Worm (Caenorhabditis elegans) whole organism, late embryonic: ENCODE measurements around the gene C01G10.4.

Source experiments
- C08G9.2 ChIP-seq: sonication (generic microtip); optimal IDR thresholded peaks from 2 replicates; lab custom pipeline; 2016; ENCODE audit warnings: mild to moderate bottlenecking, missing genetic modification characterization, moderate library complexity, missing compliant biosample characterization
- C38D4.7 ChIP-seq: fragments of 200-800 bp; sonication (Bioruptor generic); optimal IDR thresholded peaks from 2 replicates; lab custom pipeline; 2018; ENCODE audit warnings: mild to moderate bottlenecking, missing genetic modification characterization, moderate library complexity, missing compliant biosample characterization
- F13H6.1 ChIP-seq: sonication (generic microtip); optimal IDR thresholded peaks from 2 replicates; lab custom pipeline; 2016; ENCODE audit warnings: missing genetic modification characterization, missing compliant biosample characterization
- T23F11.4 ChIP-seq: fragments of 200-800 bp; sonication (Bioruptor generic); optimal IDR thresholded peaks from 2 replicates; lab custom pipeline; 2018; ENCODE audit warnings: mild to moderate bottlenecking, missing genetic modification characterization, missing compliant biosample characterization
- Y22D7AL.16 ChIP-seq: sonication (generic microtip); optimal IDR thresholded peaks from 2 replicates; lab custom pipeline; 2016; ENCODE audit warnings: missing genetic modification characterization, missing compliant biosample characterization
- ahr-1 ChIP-seq: sonication (generic microtip); optimal IDR thresholded peaks from 2 replicates; lab custom pipeline; 2016; ENCODE audit warnings: missing genetic modification characterization, missing compliant biosample characterization
- ceh-14 ChIP-seq: sonication (generic microtip); optimal IDR thresholded peaks from 2 replicates; lab custom pipeline; 2016; ENCODE audit warnings: missing genotype, missing genetic modification characterization, missing compliant biosample characterization
- ceh-18 ChIP-seq: sonication (generic microtip); optimal IDR thresholded peaks from 2 replicates; lab custom pipeline; 2016; ENCODE audit warnings: missing genetic modification characterization, missing compliant biosample characterization
- ceh-19 ChIP-seq: fragments of 200-800 bp; sonication (Bioruptor generic); optimal IDR thresholded peaks from 2 replicates; lab custom pipeline; 2018; ENCODE audit warnings: mild to moderate bottlenecking, missing genetic modification characterization, missing compliant biosample characterization
- ceh-2 ChIP-seq: sonication (generic microtip); optimal IDR thresholded peaks from 2 replicates; lab custom pipeline; 2016; ENCODE audit warnings: missing genotype, missing genetic modification characterization, missing compliant biosample characterization
- ceh-24 ChIP-seq: sonication (generic microtip); optimal IDR thresholded peaks from 2 replicates; lab custom pipeline; 2016; ENCODE audit warnings: mild to moderate bottlenecking, missing genetic modification characterization, missing compliant biosample characterization
- ceh-30 ChIP-seq: fragments of 150-350 bp; optimal IDR thresholded peaks from 2 replicates; lab custom pipeline; 2014; ENCODE audit warnings: missing biosample characterization, missing genetic modification characterization
- ceh-31 ChIP-seq: sonication (generic microtip); optimal IDR thresholded peaks from 2 replicates; lab custom pipeline; 2016; ENCODE audit warnings: missing genetic modification characterization, missing compliant biosample characterization
- ceh-34 ChIP-seq: sonication (generic microtip); optimal IDR thresholded peaks from 2 replicates; lab custom pipeline; 2016; ENCODE audit warnings: mild to moderate bottlenecking, missing genetic modification characterization, missing compliant biosample characterization
- ceh-45 ChIP-seq: fragments of 200-800 bp; sonication (Bioruptor generic); IDR thresholded peaks from 2 replicates; pipeline ENCODE4 v1.3.6; 2022; ENCODE audit warnings: missing genetic modification reagents, missing genetic modification characterization, missing compliant biosample characterization
- ceh-48 ChIP-seq: sonication (generic microtip); optimal IDR thresholded peaks from 2 replicates; lab custom pipeline; 2016; ENCODE audit warnings: missing genetic modification characterization, inconsistent platforms, missing compliant biosample characterization
- ceh-6 ChIP-seq: fragments of 200-800 bp; sonication (Bioruptor generic); optimal IDR thresholded peaks from 2 replicates; lab custom pipeline; 2018; ENCODE audit warnings: mild to moderate bottlenecking, missing genetic modification characterization, missing compliant biosample characterization
- dve-1 ChIP-seq: sonication (generic microtip); optimal IDR thresholded peaks from 2 replicates; lab custom pipeline; 2017; ENCODE audit warnings: antibody characterized with exemption, mild to moderate bottlenecking, missing genetic modification characterization, missing compliant biosample characterization
- fax-1 ChIP-seq: sonication (generic microtip); optimal IDR thresholded peaks from 2 replicates; lab custom pipeline; 2016; ENCODE audit warnings: missing genotype, missing genetic modification characterization, missing compliant biosample characterization
- fkh-6 ChIP-seq: sonication (generic microtip); optimal IDR thresholded peaks from 2 replicates; lab custom pipeline; 2016; ENCODE audit warnings: missing genetic modification characterization, missing compliant biosample characterization
- hlh-13 ChIP-seq: fragments of 200-800 bp; sonication (Bioruptor generic); optimal IDR thresholded peaks from 2 replicates; lab custom pipeline; 2018; ENCODE audit warnings: mild to moderate bottlenecking, missing genetic modification characterization, missing compliant biosample characterization
- hlh-30 ChIP-seq: sonication (generic microtip); optimal IDR thresholded peaks from 2 replicates; lab custom pipeline; 2017; ENCODE audit warnings: antibody characterized with exemption, missing genetic modification characterization, missing compliant biosample characterization; ENCODE audit not compliant: insufficient read depth
- hlh-6 ChIP-seq: sonication (generic microtip); optimal IDR thresholded peaks from 2 replicates; lab custom pipeline; 2016; ENCODE audit warnings: missing genotype, missing genetic modification characterization, missing compliant biosample characterization
- hlh-8 ChIP-seq: sonication (generic microtip); optimal IDR thresholded peaks from 2 replicates; lab custom pipeline; 2016; ENCODE audit warnings: missing genotype, missing genetic modification characterization, missing compliant biosample characterization
- lin-11 ChIP-seq: fragments of 200-800 bp; sonication (Bioruptor generic); optimal IDR thresholded peaks from 2 replicates; lab custom pipeline; 2018; ENCODE audit warnings: mild to moderate bottlenecking, missing genetic modification characterization, missing compliant biosample characterization
- mec-3 ChIP-seq: sonication (generic microtip); optimal IDR thresholded peaks from 2 replicates; lab custom pipeline; 2016; ENCODE audit warnings: borderline replicate concordance, missing genetic modification characterization, missing compliant biosample characterization
- nfya-1 ChIP-seq: sonication (generic microtip); optimal IDR thresholded peaks from 2 replicates; lab custom pipeline; 2017; ENCODE audit warnings: missing genetic modification characterization, mild to moderate bottlenecking, missing compliant biosample characterization, antibody characterized with exemption, moderate library complexity
- nhr-11 ChIP-seq: fragments of 150-350 bp; optimal IDR thresholded peaks from 2 replicates; lab custom pipeline; 2014; ENCODE audit warnings: missing biosample characterization, missing genetic modification characterization
- nhr-232 ChIP-seq: sonication (generic microtip); optimal IDR thresholded peaks from 2 replicates; lab custom pipeline; 2016; ENCODE audit warnings: missing genetic modification characterization, missing compliant biosample characterization
- odd-2 ChIP-seq: sonication (generic microtip); optimal IDR thresholded peaks from 2 replicates; lab custom pipeline; 2017; ENCODE audit warnings: antibody characterized with exemption, mild to moderate bottlenecking, missing genetic modification characterization, missing compliant biosample characterization
- pax-1 ChIP-seq: fragments of 150-350 bp; optimal IDR thresholded peaks from 2 replicates; lab custom pipeline; 2014; ENCODE audit warnings: missing biosample characterization, missing genetic modification characterization
- pha-2 ChIP-seq: sonication (generic microtip); optimal IDR thresholded peaks from 2 replicates; lab custom pipeline; 2017; ENCODE audit warnings: mild to moderate bottlenecking, missing genetic modification characterization, missing compliant biosample characterization
- pha-4 ChIP-seq: fragments of 150-350 bp; optimal IDR thresholded peaks from 2 replicates; lab custom pipeline; 2018; ENCODE audit warnings: missing biosample characterization, missing genetic modification reagents, missing genetic modification characterization
- pros-1 ChIP-seq: fragments of 150-350 bp; optimal IDR thresholded peaks from 2 replicates; lab custom pipeline; 2014; ENCODE audit warnings: missing biosample characterization, missing genetic modification reagents, missing genetic modification characterization
- ref-2 ChIP-seq: sonication (generic microtip); optimal IDR thresholded peaks from 2 replicates; lab custom pipeline; 2016; ENCODE audit warnings: missing genetic modification characterization, missing compliant biosample characterization
- rnt-1 ChIP-seq: sonication (generic microtip); optimal IDR thresholded peaks from 2 replicates; lab custom pipeline; 2016; ENCODE audit warnings: missing genetic modification characterization, missing compliant biosample characterization
- sox-4 ChIP-seq: sonication (generic microtip); optimal IDR thresholded peaks from 2 replicates; lab custom pipeline; 2017; ENCODE audit warnings: mild to moderate bottlenecking, missing genetic modification characterization, inconsistent platforms, missing compliant biosample characterization
- syd-9 ChIP-seq: sonication (generic microtip); optimal IDR thresholded peaks from 2 replicates; lab custom pipeline; 2016; ENCODE audit warnings: mild to moderate bottlenecking, missing genetic modification characterization, moderate library complexity, missing compliant biosample characterization
- tbx-2 ChIP-seq: sonication (generic microtip); optimal IDR thresholded peaks from 2 replicates; lab custom pipeline; 2016; ENCODE audit warnings: missing genetic modification characterization, missing compliant biosample characterization
- tbx-7 ChIP-seq: sonication (generic microtip); optimal IDR thresholded peaks from 2 replicates; lab custom pipeline; 2016; ENCODE audit warnings: missing genotype, missing genetic modification characterization, missing compliant biosample characterization
- unc-3 ChIP-seq, 2 experiments: fragments of 200-800 bp in 1 of 2; sonication (Bioruptor generic) in 1 of 2; sonication (generic microtip) in 1 of 2; conservative IDR thresholded peaks in 1 of 2; optimal IDR thresholded peaks in 1 of 2; 2 replicates each; pipeline versions ENCODE4 v1.3.6 to Lab custom; 2016 to 2022; ENCODE audit warnings: missing compliant biosample characterization in 2 of 2, missing genetic modification characterization in 2 of 2, missing genetic modification reagents in 1 of 2
- unc-42 ChIP-seq: sonication (generic microtip); optimal IDR thresholded peaks from 2 replicates; lab custom pipeline; 2016; ENCODE audit warnings: missing genotype, missing genetic modification characterization, missing compliant biosample characterization
- unc-55 ChIP-seq: sonication (generic microtip); optimal IDR thresholded peaks from 2 replicates; lab custom pipeline; 2017; ENCODE audit warnings: missing biosample characterization, missing genetic modification reagents, missing genetic modification characterization
- unc-86 ChIP-seq: sonication (generic microtip); optimal IDR thresholded peaks from 2 replicates; lab custom pipeline; 2016; ENCODE audit warnings: missing genetic modification characterization, missing compliant biosample characterization
- ztf-16 ChIP-seq: sonication (generic microtip); optimal IDR thresholded peaks from 2 replicates; lab custom pipeline; 2017; ENCODE audit warnings: missing genetic modification characterization, missing compliant biosample characterization

Gene C01G10.4

DNA sequence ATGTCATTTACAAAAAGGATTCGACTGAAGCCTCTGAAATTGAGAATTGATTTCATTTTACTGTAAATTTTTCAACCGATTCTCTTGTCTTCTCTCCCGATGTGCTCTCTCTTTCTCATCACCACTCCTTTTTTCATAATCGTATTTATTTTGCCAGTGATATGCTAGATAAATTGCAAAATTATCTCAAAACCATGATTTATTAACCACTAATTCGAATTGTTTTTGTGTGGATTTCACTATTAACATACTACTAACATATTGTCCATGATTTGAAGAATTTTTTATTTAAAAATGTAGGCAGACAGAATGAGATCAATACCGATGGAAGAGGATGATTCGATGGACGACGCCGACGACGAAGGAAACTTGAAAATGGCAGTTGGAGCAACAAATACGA is 22.4 kb upstream of the C01G10.4 start, which contains the start of gene C25D7.10:
TSS of gene C25D7.10 (plus strand) at position 301 of the 400 bp plus-strand sequence.
- TF ChIP-seq hlh-6 = no peak
- TF ChIP-seq ceh-30 (tag; lab: Kevin White, UChicago) = no peak
- no peak for TF ChIP-seq sox-4
- no peak for TF ChIP-seq C08G9.2 (tag; lab: Kevin White, UChicago)

ce11 chrV:15068378-15068777 is 21.2 kb upstream of the C01G10.4 start, which contains the start of gene dnj-3:
Gene dnj-3 (plus strand): TSS chrV:15068678.
- TF ChIP-seq ceh-45 (no peak), hlh-8 (tag; lab: Kevin White, UChicago) (no peak), pha-4 (no peak), lin-11 (no peak), ztf-16 (tag; lab: Kevin White, UChicago) (no peak), ahr-1 (no peak), pha-2 (tag; lab: Kevin White, UChicago) (no peak), unc-42 (no peak), ceh-18 (tag; lab: Kevin White, UChicago) (no peak), ceh-31 (tag; lab: Kevin White, UChicago) (no peak)

DNA sequence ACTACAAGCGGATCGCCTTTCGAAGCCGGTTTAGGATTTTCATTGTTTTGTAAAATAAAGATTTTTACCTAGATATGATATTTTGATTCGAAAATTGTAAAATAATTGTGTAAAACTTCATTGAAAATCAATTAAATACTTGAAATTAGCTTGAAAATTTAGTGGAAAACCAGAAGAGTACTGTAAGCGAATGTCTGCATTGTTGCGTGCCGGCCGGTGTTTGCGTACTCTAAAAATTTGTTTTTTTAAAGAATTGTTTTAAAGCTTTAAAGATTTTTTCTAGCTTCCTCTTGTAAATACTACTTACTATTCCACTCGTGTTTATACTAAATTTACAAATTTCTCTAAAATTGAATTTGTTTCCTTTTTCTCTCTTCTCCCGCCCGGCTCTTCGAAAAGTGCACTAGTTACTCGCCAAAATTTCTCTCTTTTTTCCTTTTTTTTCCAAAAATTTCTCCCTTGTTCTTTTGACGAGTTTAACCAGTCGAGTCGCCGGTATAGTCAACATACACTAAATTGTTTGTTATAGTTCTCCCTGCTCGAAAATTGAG is 20.0 kb upstream of the C01G10.4 start:
- TF ChIP-seq unc-42 (peak; percentile 73), T23F11.4 (GFP tag; lab: Kevin White, UChicago) (no peak)

DNA sequence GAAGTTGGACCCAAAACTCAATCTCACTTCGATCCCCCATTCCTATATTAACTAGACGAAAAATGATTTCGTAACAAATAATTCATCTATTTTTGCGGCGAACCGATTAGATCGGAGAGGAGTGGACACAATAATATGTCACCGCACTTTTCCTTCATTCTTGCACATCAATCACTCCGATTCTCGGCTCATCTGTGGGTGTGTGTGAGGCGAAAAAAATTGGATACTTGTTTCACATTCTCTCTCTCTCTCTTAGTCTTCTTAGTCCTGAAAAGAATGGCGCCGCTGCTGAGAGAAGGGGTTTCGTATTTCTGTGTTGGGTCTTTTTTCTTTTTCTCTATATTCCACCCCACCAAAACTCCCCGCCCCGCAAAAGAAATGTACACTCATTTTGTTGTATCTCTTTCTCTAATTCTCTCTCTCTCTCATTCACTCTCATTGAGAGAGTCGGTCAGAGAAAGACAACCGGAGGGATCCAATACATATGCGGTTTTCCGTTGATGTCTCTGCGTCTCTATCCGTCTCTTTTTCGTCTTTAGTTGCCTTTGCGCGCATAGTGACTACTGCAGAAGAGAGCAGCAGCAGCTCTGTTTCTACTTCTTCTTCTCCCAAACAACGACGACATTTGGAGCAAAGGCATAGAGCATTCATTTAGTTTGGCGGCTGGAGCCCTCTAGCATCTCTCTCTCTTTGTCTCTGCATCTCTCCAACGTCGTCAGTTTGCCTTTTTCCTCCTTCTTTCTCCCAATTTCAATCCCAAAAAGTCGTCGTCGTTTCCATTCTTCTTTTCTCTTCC is 18.3 kb upstream of the C01G10.4 start, which contains the start of gene unc-76:
TSS of gene unc-76 (plus strand) at position 746 of the 796 bp plus-strand sequence.
- no peak for TF ChIP-seq tbx-7
- TF ChIP-seq ahr-1 = no peak
- TF ChIP-seq pax-1 = peak; percentile 58
- peak; percentile 90 for TF ChIP-seq unc-42
- TF ChIP-seq ref-2 = peak; percentile 55
- peak; percentile 84 for TF ChIP-seq tbx-2
- TF ChIP-seq nhr-232 (tag; lab: Kevin White, UChicago) = no peak
- peak; percentile 6 for TF ChIP-seq fkh-6 (tag; lab: Kevin White, UChicago)
- TF ChIP-seq pros-1 = peak; percentile 73
- TF ChIP-seq mec-3 (tag; lab: Kevin White, UChicago) = no peak
- TF ChIP-seq Y22D7AL.16 = no peak
- peak; percentile 18 for TF ChIP-seq unc-86 (tag; lab: Kevin White, UChicago)
- TF ChIP-seq ceh-6 = no peak
- TF ChIP-seq C38D4.7 (GFP tag; lab: Kevin White, UChicago) = no peak
- no peak for TF ChIP-seq ceh-24 (tag; lab: Kevin White, UChicago)
- TF ChIP-seq fax-1 (tag; lab: Kevin White, UChicago) = peak; percentile 32
- peak; percentile 52 for TF ChIP-seq ceh-48 (tag; lab: Kevin White, UChicago)
- peak; percentile 24 for TF ChIP-seq syd-9 (tag; lab: Kevin White, UChicago)
- peak; percentile 89 for TF ChIP-seq rnt-1 (tag; lab: Kevin White, UChicago)
- TF ChIP-seq odd-2 (tag; lab: Kevin White, UChicago) = no peak
- TF ChIP-seq ceh-19 = no peak
- TF ChIP-seq hlh-13 = no peak
- peak; percentile 52 for TF ChIP-seq F13H6.1
- peak; percentile 89 for TF ChIP-seq nfya-1 (tag; lab: Kevin White, UChicago)
- peak; percentile 89 for TF ChIP-seq unc-55 (GFP tag; lab: Kevin White, UChicago)
- no peak for TF ChIP-seq nhr-11 (tag; lab: Kevin White, UChicago)
- TF ChIP-seq ceh-34 = peak; percentile 98
- TF ChIP-seq ceh-2 (tag; lab: Kevin White, UChicago) = peak; percentile 60
- TF ChIP-seq unc-3 (GFP tag; conservative IDR thresholded peaks at IDR 0.05; lab: Robert Waterston, UW) = no peak
- TF ChIP-seq unc-3 (tag; optimal IDR thresholded peaks at IDR 0.05; lab: Kevin White, UChicago) = peak; percentile 57
- peak; percentile 28 for TF ChIP-seq hlh-30
- no peak for TF ChIP-seq ztf-16 (tag; lab: Kevin White, UChicago)
- peak; percentile 74 for TF ChIP-seq ceh-14 (tag; lab: Kevin White, UChicago)
- peak; percentile 92 for TF ChIP-seq dve-1 (tag; lab: Kevin White, UChicago)
